Worm (Caenorhabditis elegans) whole organism, mixed stage, embryonic: ENCODE measurements around the gene mlt-4.

Source experiments
- ces-1 ChIP-seq: fragments of 150-350 bp; optimal IDR thresholded peaks from 2 replicates; lab custom pipeline; 2014; ENCODE audit warnings: missing biosample characterization, missing genetic modification reagents, missing genetic modification characterization
- elt-1 ChIP-seq: sonication (generic microtip); optimal IDR thresholded peaks from 2 replicates; lab custom pipeline; 2017; ENCODE audit warnings: missing genetic modification characterization, mild to moderate bottlenecking, missing compliant biosample characterization, antibody characterized with exemption, moderate library complexity, borderline replicate concordance; ENCODE audit not compliant: insufficient read depth
- elt-3 ChIP-seq: fragments of 150-350 bp; optimal IDR thresholded peaks from 2 replicates; lab custom pipeline; 2014; ENCODE audit warnings: missing biosample characterization, missing genetic modification characterization
- nhr-237 ChIP-seq: fragments of 150-350 bp; optimal IDR thresholded peaks from 2 replicates; lab custom pipeline; 2014; ENCODE audit warnings: missing biosample characterization, missing genetic modification characterization
- pha-4 ChIP-seq: fragments of 150-350 bp; optimal IDR thresholded peaks from 2 replicates; lab custom pipeline; 2018; ENCODE audit warnings: missing biosample characterization, missing genetic modification reagents, missing genetic modification characterization
- unc-39 ChIP-seq: fragments of 150-350 bp; optimal IDR thresholded peaks from 2 replicates; lab custom pipeline; 2014; ENCODE audit warnings: missing biosample characterization, missing genetic modification characterization
- unc-62 ChIP-seq: fragments of 150-350 bp; optimal IDR thresholded peaks from 2 replicates; lab custom pipeline; 2014; ENCODE audit warnings: missing biosample characterization, missing genetic modification reagents, missing genetic modification characterization
- ztf-11 ChIP-seq: fragments of 150-350 bp; optimal IDR thresholded peaks from 2 replicates; lab custom pipeline; 2014; ENCODE audit warnings: missing biosample characterization, missing genetic modification characterization

DNA sequence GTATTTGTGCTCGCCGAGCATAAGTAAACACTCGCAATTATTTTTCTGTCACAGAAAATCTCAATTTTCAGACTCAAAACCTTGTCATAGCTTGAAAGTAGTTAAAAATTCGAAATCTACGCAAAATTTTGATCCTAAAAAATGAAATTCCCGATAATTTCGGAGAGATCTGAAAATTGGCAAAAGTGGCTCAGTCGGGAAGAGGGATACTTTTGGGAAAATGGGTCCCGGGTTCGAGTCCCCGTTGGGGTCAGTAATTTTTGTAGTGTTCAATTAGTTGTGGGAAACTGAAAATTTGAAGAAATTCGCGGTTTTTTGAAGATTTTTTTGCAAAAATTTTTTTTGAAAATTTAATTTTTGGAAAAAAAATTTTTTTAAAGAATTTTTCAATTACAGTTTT lies 12.3 kb downstream of the mlt-4 start:
- no peak for TF ChIP-seq nhr-237 (tag; lab: Kevin White, UChicago)
- no peak for TF ChIP-seq ztf-11 (tag; lab: Kevin White, UChicago)
- no peak for TF ChIP-seq unc-39
- TF ChIP-seq unc-62 (GFP tag; lab: Kevin White, UChicago): no peak
- TF ChIP-seq pha-4 (tag; lab: Kevin White, UChicago): no peak
- no peak for TF ChIP-seq ces-1 (GFP tag; lab: Kevin White, UChicago)
- no peak for TF ChIP-seq elt-3
- TF ChIP-seq elt-1 (tag; lab: Kevin White, UChicago): no peak
